Fruit fly (Drosophila melanogaster) whole organism, pupa: Measurements from ENCODE around the gene Orct.

ENCODE experiments used
- CG10348 ChIP-seq: fragments of 200-800 bp; sonication (Bioruptor generic); IDR thresholded peaks from 2 replicates; pipeline ENCODE4 v1.3.6; 2022; ENCODE audit warnings: missing biosample characterization, missing genetic modification characterization
- CG12605 ChIP-seq: fragments of 200-800 bp; sonication (Bioruptor generic); IDR thresholded peaks from 2 replicates; pipeline ENCODE4 v1.3.6; 2022; ENCODE audit warnings: missing biosample characterization, missing genetic modification characterization
- CG13204 ChIP-seq: fragments of 200-800 bp; sonication (Bioruptor generic); optimal IDR thresholded peaks from 2 replicates; lab custom pipeline; 2018; ENCODE audit warnings: missing biosample characterization, mild to moderate bottlenecking, missing genetic modification characterization, moderate library complexity
- CG14655 ChIP-seq: fragments of 200-800 bp; sonication (Bioruptor generic); optimal IDR thresholded peaks from 3 replicates; lab custom pipeline; 2017; ENCODE audit warnings: mild to moderate bottlenecking, missing biosample characterization, missing genetic modification reagents, missing genetic modification characterization
- CG15710 ChIP-seq: fragments of 200-800 bp; sonication (Bioruptor generic); optimal IDR thresholded peaks from 2 replicates; lab custom pipeline; 2018; ENCODE audit warnings: missing biosample characterization, mild to moderate bottlenecking, missing genetic modification characterization, moderate library complexity
- CG17806 ChIP-seq: fragments of 200-800 bp; sonication (Bioruptor generic); optimal IDR thresholded peaks from 2 replicates; lab custom pipeline; 2018; ENCODE audit warnings: missing biosample characterization, mild to moderate bottlenecking, missing genetic modification characterization, moderate library complexity
- CG32121 ChIP-seq: fragments of 200-800 bp; sonication (Bioruptor generic); IDR thresholded peaks from 2 replicates; pipeline ENCODE4 v1.3.6; 2022; ENCODE audit warnings: missing biosample characterization, missing genetic modification characterization
- CG34367 ChIP-seq: fragments of 200-800 bp; sonication (Bioruptor generic); optimal IDR thresholded peaks from 2 replicates; lab custom pipeline; 2018; ENCODE audit warnings: missing biosample characterization, mild to moderate bottlenecking, missing genetic modification characterization
- CG4496 ChIP-seq: fragments of 200-800 bp; sonication (Bioruptor generic); IDR thresholded peaks from 3 replicates; pipeline ENCODE4 v1.3.6; 2022; ENCODE audit warnings: missing biosample characterization, missing genetic modification characterization
- CG8159 ChIP-seq: fragments of 200-800 bp; sonication (Bioruptor generic); optimal IDR thresholded peaks from 3 replicates; lab custom pipeline; 2018; ENCODE audit warnings: missing biosample characterization, mild to moderate bottlenecking, missing genetic modification characterization, moderate library complexity
- CG8301 ChIP-seq: fragments of 200-800 bp; sonication (Bioruptor generic); optimal IDR thresholded peaks from 2 replicates; lab custom pipeline; 2018; ENCODE audit warnings: missing biosample characterization, mild to moderate bottlenecking, missing genetic modification characterization
- CG9948 ChIP-seq: fragments of 200-800 bp; sonication (Bioruptor generic); optimal IDR thresholded peaks from 2 replicates; lab custom pipeline; 2018; ENCODE audit warnings: missing biosample characterization, mild to moderate bottlenecking, missing genetic modification characterization, moderate library complexity
- D1 ChIP-seq: fragments of 200-800 bp; sonication (Bioruptor generic); optimal IDR thresholded peaks from 2 replicates; lab custom pipeline; 2018; ENCODE audit warnings: missing biosample characterization, mild to moderate bottlenecking, missing genetic modification characterization, moderate library complexity
- EcR ChIP-seq: fragments of 200-800 bp; sonication (Bioruptor generic); optimal IDR thresholded peaks from 3 replicates; lab custom pipeline; 2019; ENCODE audit warnings: missing biosample characterization, missing genetic modification characterization, mild to moderate bottlenecking, moderate library complexity, missing genetic modification reagents
- Ets98B ChIP-seq: fragments of 200-800 bp; sonication (Bioruptor generic); IDR thresholded peaks from 2 replicates; pipeline ENCODE4 v1.3.6; 2022; ENCODE audit warnings: missing biosample characterization, missing genetic modification characterization
- Pif1A ChIP-seq: fragments of 200-800 bp; sonication (Bioruptor generic); optimal IDR thresholded peaks from 3 replicates; lab custom pipeline; 2016; ENCODE audit warnings: missing biosample characterization, missing genetic modification characterization
- Pif1B ChIP-seq: fragments of 200-800 bp; sonication (Bioruptor generic); optimal IDR thresholded peaks from 3 replicates; lab custom pipeline; 2016; ENCODE audit warnings: missing biosample characterization, missing genetic modification characterization
- Snoo ChIP-seq: fragments of 200-800 bp; sonication (Bioruptor generic); optimal IDR thresholded peaks from 3 replicates; lab custom pipeline; 2017; ENCODE audit warnings: missing biosample characterization, mild to moderate bottlenecking, missing genetic modification characterization, inconsistent platforms
- fd96Ca ChIP-seq: fragments of 200-800 bp; sonication (Bioruptor generic); IDR thresholded peaks from 3 replicates; pipeline ENCODE4 v1.3.6; 2022; ENCODE audit warnings: missing biosample characterization, missing genetic modification characterization
- gl ChIP-seq: fragments of 200-800 bp; sonication (Bioruptor generic); optimal IDR thresholded peaks from 2 replicates; lab custom pipeline; 2018; ENCODE audit warnings: missing biosample characterization, mild to moderate bottlenecking, missing genetic modification characterization
- rn ChIP-seq: fragments of 200-800 bp; sonication (Bioruptor generic); IDR thresholded peaks from 2 replicates; pipeline ENCODE4 v1.3.6; 2022; ENCODE audit warnings: missing biosample characterization, missing genetic modification characterization

Gene Orct

DNA sequence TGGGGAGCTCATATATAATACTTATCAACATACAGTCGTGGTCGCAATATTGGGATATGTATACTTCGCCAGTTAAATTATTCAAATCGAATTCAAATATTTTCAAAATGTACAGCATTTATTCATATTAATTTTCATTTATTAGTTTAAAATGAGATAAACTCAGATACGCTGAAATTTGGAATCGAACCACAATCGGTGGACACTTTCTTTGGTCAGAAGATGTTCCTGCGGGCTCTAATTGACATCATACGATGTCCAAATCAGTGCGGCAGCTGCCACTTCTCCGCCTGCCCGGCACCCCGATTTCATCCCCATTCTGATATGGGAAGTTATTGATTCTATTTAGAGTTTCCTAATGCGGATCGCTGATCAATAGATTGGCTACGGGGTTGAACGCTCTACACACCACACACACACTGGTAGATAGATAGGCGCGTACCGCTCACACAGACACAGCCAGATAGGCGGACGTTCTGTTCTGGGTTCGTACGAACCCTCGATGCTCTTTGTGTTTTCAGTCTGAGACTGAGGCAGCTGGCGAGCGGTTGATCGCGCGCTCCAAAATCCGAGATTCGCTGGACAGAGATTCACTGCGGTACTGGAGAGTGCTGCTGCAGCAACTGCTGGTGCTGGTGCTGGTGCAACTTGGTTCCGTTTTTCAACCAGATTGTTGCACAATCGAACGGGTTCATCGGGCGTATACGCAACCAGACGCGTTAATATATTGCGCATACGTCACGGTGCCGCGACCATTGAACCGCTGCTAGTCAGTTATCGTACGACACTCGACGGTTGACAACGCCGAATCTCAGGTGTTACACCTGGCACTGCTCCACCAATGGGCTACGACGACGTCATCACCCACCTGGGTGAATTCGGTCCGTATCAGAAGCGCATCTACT, at the start of gene Orct:
Gene Orct, plus strand, starts transcription at position 157 of the 905 bp plus-strand sequence.
- TF ChIP-seq CG9948 (tag; lab: Kevin White, UChicago) (peak; percentile 50), CG12605 (GFP tag; lab: Robert Waterston, UW) (no peak), Snoo (peak; percentile 65), CG32121 (peak; percentile 46; the same call in 1 of the 2 replicates), D1 (no peak), rn (no peak), CG10348 (GFP tag; lab: Robert Waterston, UW) (no peak), CG14655 (peak; percentile 65), EcR (GFP tag; lab: Kevin White, UChicago) (peak; percentile 59), Pif1A (peak; percentile 65), CG8301 (peak; percentile 52), CG8159 (tag; lab: Kevin White, UChicago) (peak; percentile 76), CG15710 (tag; lab: Kevin White, UChicago) (peak; percentile 60), CG17806 (tag; lab: Kevin White, UChicago) (peak; percentile 34), CG4496 (no peak; the same call in 2 of the 3 replicates), fd96Ca (GFP tag; lab: Robert Waterston, UW) (peak; percentile 47; the same call in 2 of the 3 replicates), Pif1B (GFP tag; lab: Kevin White, UChicago) (peak; percentile 21), CG34367 (tag; lab: Kevin White, UChicago) (peak; percentile 6), CG13204 (GFP tag; lab: Kevin White, UChicago) (peak; percentile 96), gl (tag; lab: Kevin White, UChicago) (no peak), Ets98B (GFP tag; lab: Robert Waterston, UW) (no peak)

DNA sequence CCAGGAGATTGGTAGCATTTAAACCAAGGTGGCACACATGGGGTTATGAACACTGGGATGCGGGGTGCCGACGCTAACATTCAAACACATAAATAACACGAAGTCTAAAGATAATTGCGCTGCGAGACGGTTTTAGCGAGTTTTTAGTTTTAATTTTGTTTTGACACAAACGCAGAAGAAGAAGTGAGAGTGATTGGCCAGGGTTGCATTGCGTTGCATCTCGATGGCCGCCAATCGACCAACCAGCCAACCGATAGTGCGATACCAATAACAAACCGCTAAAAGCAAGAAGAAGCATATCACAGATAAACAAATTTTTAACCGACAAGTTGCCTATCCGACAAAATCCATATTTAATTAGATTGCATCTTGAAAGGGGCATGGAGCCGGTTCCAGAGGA, 49.3 kb upstream of the Orct start, which contains the start of the genes Spps and CG13609:
Gene Spps, minus strand, starts transcription at position 191 of the 400 bp plus-strand sequence.
Gene CG13609, plus strand, starts transcription at position 280 of the 400 bp plus-strand sequence.
- TF ChIP-seq Ets98B (GFP tag; lab: Robert Waterston, UW) (no peak), EcR (GFP tag; lab: Kevin White, UChicago) (no peak), CG17806 (tag; lab: Kevin White, UChicago) (no peak), CG8301 (no peak), Snoo (peak; percentile 21), CG12605 (GFP tag; lab: Robert Waterston, UW) (no peak)

DNA sequence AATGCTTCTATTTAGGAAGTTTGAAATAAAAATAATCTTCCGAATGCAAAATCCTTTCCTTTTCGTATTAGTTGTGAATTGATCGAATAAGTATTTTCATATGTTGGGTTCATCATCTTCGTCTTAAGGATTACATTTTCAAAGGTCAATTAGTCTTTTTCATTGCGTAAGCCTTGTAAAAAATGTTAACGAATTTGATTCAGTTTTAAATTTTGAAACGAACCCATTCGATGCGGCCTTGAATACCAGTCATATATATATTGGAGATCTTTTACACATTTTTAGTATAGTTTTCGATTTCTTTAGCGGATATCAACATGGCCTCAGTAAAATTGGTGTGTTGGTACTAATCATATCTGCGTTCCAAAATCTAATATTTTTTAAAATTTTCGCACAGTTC, 47.4 kb upstream of the Orct start, which contains the start of gene Acp95EF:
Gene Acp95EF, plus strand, starts transcription at position 301 of the 400 bp plus-strand sequence.
- TF ChIP-seq CG8301 (no peak), Pif1A (no peak), fd96Ca (GFP tag; lab: Robert Waterston, UW) (no peak), Ets98B (GFP tag; lab: Robert Waterston, UW) (no peak), CG9948 (tag; lab: Kevin White, UChicago) (no peak), CG14655 (no peak), Snoo (no peak), CG10348 (GFP tag; lab: Robert Waterston, UW) (no peak), rn (no peak), CG8159 (tag; lab: Kevin White, UChicago) (no peak), EcR (GFP tag; lab: Kevin White, UChicago) (no peak), CG15710 (tag; lab: Kevin White, UChicago) (no peak), gl (tag; lab: Kevin White, UChicago) (no peak), D1 (no peak), CG4496 (no peak), CG12605 (GFP tag; lab: Robert Waterston, UW) (no peak), CG32121 (no peak), CG13204 (GFP tag; lab: Kevin White, UChicago) (no peak)
- TF ChIP-seq, all 21 proteins: peak for 0

DNA sequence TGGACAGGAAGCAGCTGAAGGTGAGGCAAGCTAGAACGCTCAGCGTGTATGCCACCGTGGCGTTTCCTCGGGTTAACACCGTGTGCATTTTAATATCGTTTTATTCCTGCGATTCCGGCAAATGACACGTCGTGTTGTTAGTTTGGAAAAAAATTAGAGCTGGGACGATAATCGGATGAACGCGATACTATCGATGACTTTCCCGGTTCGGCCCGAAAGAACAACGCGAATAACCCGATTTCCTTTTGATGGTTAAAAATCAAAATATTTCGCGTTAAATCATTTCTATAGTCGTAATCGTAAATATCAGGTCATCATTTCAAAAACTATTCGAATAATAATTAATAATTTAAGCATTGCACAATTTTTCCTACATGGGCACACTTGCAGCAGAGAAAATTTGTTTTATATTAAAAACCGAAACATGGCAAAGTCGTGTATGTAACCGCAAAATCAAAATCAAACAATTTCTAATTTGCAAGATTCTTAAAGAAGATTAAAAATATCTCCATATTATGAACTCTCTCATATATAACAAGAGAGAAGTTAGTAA, 46.1 kb upstream of the Orct start, which contains the start of gene Spase22-23:
Gene Spase22-23, minus strand, starts transcription at position 166 of the 553 bp plus-strand sequence.
- TF ChIP-seq Ets98B (GFP tag; lab: Robert Waterston, UW) (no peak), CG4496 (no peak), CG8159 (tag; lab: Kevin White, UChicago) (no peak), CG34367 (tag; lab: Kevin White, UChicago) (no peak), EcR (GFP tag; lab: Kevin White, UChicago) (no peak), rn (no peak), fd96Ca (GFP tag; lab: Robert Waterston, UW) (no peak), D1 (no peak), gl (tag; lab: Kevin White, UChicago) (no peak), CG15710 (tag; lab: Kevin White, UChicago) (no peak), CG9948 (tag; lab: Kevin White, UChicago) (no peak), CG14655 (no peak), Pif1B (GFP tag; lab: Kevin White, UChicago) (no peak), CG13204 (GFP tag; lab: Kevin White, UChicago) (no peak), CG32121 (no peak), Pif1A (no peak), CG8301 (no peak), Snoo (no peak), CG10348 (GFP tag; lab: Robert Waterston, UW) (no peak), CG12605 (GFP tag; lab: Robert Waterston, UW) (no peak)
